Worm (Caenorhabditis elegans) whole organism, mixed stage, embryonic: ENCODE results near the gene mec-17.

ENCODE experiments used
- cnd-1 ChIP-seq: fragments of 200-800 bp; sonication (Bioruptor generic); optimal IDR thresholded peaks from 2 replicates; lab custom pipeline; 2018; ENCODE audit warnings: mild to moderate bottlenecking, missing genetic modification characterization, missing compliant biosample characterization
- hlh-1 ChIP-seq: fragments of 150-350 bp; optimal IDR thresholded peaks from 2 replicates; lab custom pipeline; 2014; ENCODE audit warnings: missing biosample characterization, missing genetic modification reagents, missing genetic modification characterization
- pha-4 ChIP-seq: fragments of 150-350 bp; optimal IDR thresholded peaks from 2 replicates; lab custom pipeline; 2018; ENCODE audit warnings: missing biosample characterization, missing genetic modification reagents, missing genetic modification characterization
- unc-62 ChIP-seq: fragments of 150-350 bp; optimal IDR thresholded peaks from 2 replicates; lab custom pipeline; 2014; ENCODE audit warnings: missing biosample characterization, missing genetic modification reagents, missing genetic modification characterization

- no peak for TF ChIP-seq cnd-1 (tag; lab: Kevin White, UChicago)
- TF ChIP-seq pha-4, result no peak
- TF ChIP-seq unc-62 (GFP tag; lab: Kevin White, UChicago), result no peak
- TF ChIP-seq hlh-1 (tag; lab: Kevin White, UChicago), result no peak
Observed at ce11 chrIV:8012330-8012729, 25.3 kb upstream of the mec-17 start, which contains the start of gene Y42H9B.3.
